Fruit fly (Drosophila melanogaster) whole organism, embryonic: ENCODE results near the gene RpS2.

ENCODE experiments used
- Bgb ChIP-seq: fragments of 200-800 bp; sonication (Bioruptor generic); IDR thresholded peaks from 2 replicates; pipeline ENCODE4 v1.3.6; 2022; ENCODE audit warnings: missing biosample characterization, missing genetic modification characterization; ENCODE audit not compliant: partially characterized antibody
- CG10147 ChIP-seq: fragments of 200-800 bp; sonication (Bioruptor generic); optimal IDR thresholded peaks from 2 replicates; lab custom pipeline; 2019; ENCODE audit warnings: missing biosample characterization, mild to moderate bottlenecking, missing genetic modification characterization, moderate library complexity
- CG10431 ChIP-seq: fragments of 200-800 bp; sonication (Bioruptor generic); optimal IDR thresholded peaks from 3 replicates; lab custom pipeline; 2018; ENCODE audit warnings: missing biosample characterization, mild to moderate bottlenecking, missing genetic modification characterization
- CG11093 ChIP-seq: fragments of 200-800 bp; sonication (Bioruptor generic); IDR thresholded peaks from 3 replicates; pipeline ENCODE4 v1.3.6; 2022; ENCODE audit warnings: missing biosample characterization, missing genetic modification characterization
- CG13123 ChIP-seq: fragments of 200-800 bp; sonication (Bioruptor generic); optimal IDR thresholded peaks from 2 replicates; lab custom pipeline; 2016; ENCODE audit warnings: missing biosample characterization, missing genetic modification characterization
- CG13296 ChIP-seq: fragments of 200-800 bp; sonication (Bioruptor generic); optimal IDR thresholded peaks from 3 replicates; lab custom pipeline; 2018; ENCODE audit warnings: missing biosample characterization, mild to moderate bottlenecking, missing genetic modification characterization
- CG13624 ChIP-seq: fragments of 200-800 bp; sonication (Bioruptor generic); optimal IDR thresholded peaks from 2 replicates; lab custom pipeline; 2016; ENCODE audit warnings: missing biosample characterization, missing genetic modification characterization
- CG14965 ChIP-seq: fragments of 200-800 bp; sonication (Bioruptor generic); optimal IDR thresholded peaks from 2 replicates; lab custom pipeline; 2016; ENCODE audit warnings: missing biosample characterization, missing genetic modification characterization, borderline replicate concordance
- CG15073 ChIP-seq: fragments of 200-800 bp; sonication (Bioruptor generic); optimal IDR thresholded peaks from 2 replicates; lab custom pipeline; 2016; ENCODE audit warnings: missing biosample characterization, missing genetic modification characterization
- CG16815 ChIP-seq: fragments of 200-800 bp; sonication (Bioruptor generic); optimal IDR thresholded peaks from 3 replicates; lab custom pipeline; 2017; ENCODE audit warnings: missing biosample characterization, mild to moderate bottlenecking, missing genetic modification characterization
- CG17328 ChIP-seq: fragments of 200-800 bp; sonication (Bioruptor generic); IDR thresholded peaks from 2 replicates; pipeline ENCODE4 v1.3.6; 2022; ENCODE audit warnings: missing biosample characterization, missing genetic modification characterization
- CG17385 ChIP-seq: fragments of 200-800 bp; sonication (Bioruptor generic); optimal IDR thresholded peaks from 3 replicates; lab custom pipeline; 2018; ENCODE audit warnings: missing biosample characterization, mild to moderate bottlenecking, missing genetic modification characterization
- CG17568 ChIP-seq: fragments of 200-800 bp; sonication (Bioruptor generic); optimal IDR thresholded peaks from 2 replicates; lab custom pipeline; 2018; ENCODE audit warnings: missing biosample characterization, mild to moderate bottlenecking, missing genetic modification characterization, moderate library complexity
- CG30403 ChIP-seq: fragments of 200-800 bp; sonication (Bioruptor generic); optimal IDR thresholded peaks from 3 replicates; lab custom pipeline; 2016; ENCODE audit warnings: missing biosample characterization, missing genetic modification characterization
- CG30431 ChIP-seq: fragments of 200-800 bp; sonication (Bioruptor generic); optimal IDR thresholded peaks from 2 replicates; lab custom pipeline; 2017; ENCODE audit warnings: missing biosample characterization, missing genetic modification characterization
- CG4617 ChIP-seq: fragments of 200-800 bp; sonication (Bioruptor generic); optimal IDR thresholded peaks from 3 replicates; lab custom pipeline; 2016; ENCODE audit warnings: missing biosample characterization, missing genetic modification characterization, borderline replicate concordance
- CG6654 ChIP-seq: fragments of 200-800 bp; sonication (Bioruptor generic); optimal IDR thresholded peaks from 2 replicates; lab custom pipeline; 2017; ENCODE audit warnings: missing biosample characterization, mild to moderate bottlenecking, missing genetic modification characterization
- CG6854 ChIP-seq: fragments of 200-800 bp; sonication (Bioruptor generic); optimal IDR thresholded peaks from 3 replicates; lab custom pipeline; 2017; ENCODE audit warnings: missing biosample characterization, mild to moderate bottlenecking, missing genetic modification characterization
- CG9727 ChIP-seq: fragments of 200-800 bp; sonication (Bioruptor generic); optimal IDR thresholded peaks from 3 replicates; lab custom pipeline; 2017; ENCODE audit warnings: missing biosample characterization, mild to moderate bottlenecking, missing genetic modification characterization
- D19A ChIP-seq: fragments of 200-800 bp; optimal IDR thresholded peaks from 3 replicates; lab custom pipeline; 2019; ENCODE audit warnings: missing biosample characterization, mild to moderate bottlenecking, missing genetic modification characterization, moderate library complexity
- Ets97D ChIP-seq: fragments of 200-800 bp; sonication (Bioruptor generic); optimal IDR thresholded peaks from 3 replicates; lab custom pipeline; 2016; ENCODE audit warnings: missing biosample characterization, missing genetic modification characterization
- H15 ChIP-seq: fragments of 200-800 bp; sonication (Bioruptor generic); IDR thresholded peaks from 3 replicates; pipeline ENCODE4 v1.3.6; 2022; ENCODE audit warnings: missing biosample characterization, missing genetic modification characterization
- HmgZ ChIP-seq: fragments of 200-800 bp; sonication (Bioruptor generic); optimal IDR thresholded peaks from 2 replicates; lab custom pipeline; 2018; ENCODE audit warnings: missing biosample characterization, mild to moderate bottlenecking, missing genetic modification characterization
- Jarid2 ChIP-seq: fragments of 200-800 bp; sonication (Bioruptor generic); optimal IDR thresholded peaks from 3 replicates; lab custom pipeline; 2017; ENCODE audit warnings: mild to moderate bottlenecking, missing biosample characterization, missing genetic modification reagents, missing genetic modification characterization
- Lim3 ChIP-seq: fragments of 200-800 bp; sonication (Bioruptor generic); IDR thresholded peaks from 2 replicates; pipeline ENCODE4 v1.3.6; 2022; ENCODE audit warnings: missing biosample characterization, missing genetic modification characterization
- MESR4 ChIP-seq: fragments of 200-800 bp; sonication (Bioruptor generic); optimal IDR thresholded peaks from 2 replicates; lab custom pipeline; 2018; ENCODE audit warnings: missing biosample characterization, mild to moderate bottlenecking, missing genetic modification characterization, moderate library complexity
- Myb ChIP-seq: fragments of 200-800 bp; sonication (Bioruptor generic); optimal IDR thresholded peaks from 2 replicates; lab custom pipeline; 2016; ENCODE audit warnings: missing biosample characterization, missing genetic modification characterization
- Poxn ChIP-seq: fragments of 200-800 bp; sonication (Bioruptor generic); IDR thresholded peaks from 2 replicates; pipeline ENCODE4 v1.3.6; 2022; ENCODE audit warnings: missing biosample characterization, missing genetic modification characterization
- Spps ChIP-seq: fragments of 200-800 bp; sonication (Bioruptor generic); optimal IDR thresholded peaks from 2 replicates; lab custom pipeline; 2018; ENCODE audit warnings: missing biosample characterization, mild to moderate bottlenecking, missing genetic modification characterization
- Vsx1 ChIP-seq: fragments of 200-800 bp; sonication (Bioruptor generic); optimal IDR thresholded peaks from 2 replicates; lab custom pipeline; 2017; ENCODE audit warnings: missing biosample characterization, mild to moderate bottlenecking, missing genetic modification characterization, missing genetic modification reagents
- az2 ChIP-seq: fragments of 200-800 bp; sonication (Bioruptor generic); optimal IDR thresholded peaks from 3 replicates; lab custom pipeline; 2016; ENCODE audit warnings: missing biosample characterization, missing genetic modification characterization
- chm ChIP-seq: fragments of 200-800 bp; sonication (Bioruptor generic); IDR thresholded peaks from 2 replicates; pipeline ENCODE4 v1.3.6; 2022; ENCODE audit warnings: missing biosample characterization, missing genetic modification characterization
- crc ChIP-seq: fragments of 200-800 bp; sonication (Bioruptor generic); optimal IDR thresholded peaks from 2 replicates; lab custom pipeline; 2016; ENCODE audit warnings: missing biosample characterization, missing genetic modification characterization
- da ChIP-seq: fragments of 200-800 bp; sonication (Bioruptor generic); optimal IDR thresholded peaks from 2 replicates; lab custom pipeline; 2016; ENCODE audit warnings: missing biosample characterization, missing genetic modification characterization
- dmrt99B ChIP-seq: fragments of 200-800 bp; sonication (Bioruptor generic); optimal IDR thresholded peaks from 2 replicates; lab custom pipeline; 2018; ENCODE audit warnings: missing biosample characterization, mild to moderate bottlenecking, missing genetic modification characterization, moderate library complexity
- dpn ChIP-seq, 2 experiments: fragments of 200-800 bp; sonication (Bioruptor generic); optimal IDR thresholded peaks; 3 replicates each; lab custom pipeline; 2016; ENCODE audit warnings: missing biosample characterization in 2 of 2, missing genetic modification characterization in 2 of 2
- ewg ChIP-seq: fragments of 200-800 bp; sonication (Bioruptor generic); optimal IDR thresholded peaks from 3 replicates; lab custom pipeline; 2017; ENCODE audit warnings: mild to moderate bottlenecking, missing biosample characterization, missing genetic modification reagents, missing genetic modification characterization
- gcm2 ChIP-seq: fragments of 200-800 bp; sonication (Bioruptor generic); optimal IDR thresholded peaks from 2 replicates; lab custom pipeline; 2016; ENCODE audit warnings: missing biosample characterization, missing genetic modification characterization
- hb ChIP-seq: fragments of 200-800 bp; sonication (Bioruptor generic); IDR thresholded peaks from 3 replicates; pipeline ENCODE4 v1.3.6; 2022; ENCODE audit warnings: missing biosample characterization, missing genetic modification characterization; ENCODE audit not compliant: partially characterized antibody
- insv ChIP-seq, 2 experiments: fragments of 200-800 bp; sonication (Bioruptor generic); optimal IDR thresholded peaks; 3 replicates each; lab custom pipeline; 2016 to 2018; ENCODE audit warnings: missing biosample characterization in 2 of 2, missing genetic modification characterization in 2 of 2
- jing ChIP-seq: fragments of 200-800 bp; sonication (Bioruptor generic); optimal IDR thresholded peaks from 2 replicates; lab custom pipeline; 2018; ENCODE audit warnings: missing biosample characterization, mild to moderate bottlenecking, missing genetic modification characterization
- lola ChIP-seq, 3 experiments: fragments of >200 bp in 2 of 3; fragments of 200-800 bp in 1 of 3; sonication (Bioruptor generic) in 1 of 3; optimal IDR thresholded peaks; 2 replicates each; lab custom pipeline; 2017 to 2019; ENCODE audit warnings: missing biosample characterization in 3 of 3, missing genetic modification characterization in 3 of 3, mild to moderate bottlenecking in 1 of 3, moderate library complexity in 1 of 3
- rib ChIP-seq: fragments of 200-800 bp; sonication (Bioruptor generic); IDR thresholded peaks from 2 replicates; pipeline ENCODE4 v1.3.6; 2022; ENCODE audit warnings: missing biosample characterization, missing genetic modification characterization
- sob ChIP-seq: fragments of 200-800 bp; sonication (Bioruptor generic); IDR thresholded peaks from 2 replicates; pipeline ENCODE4 v1.3.6; 2022; ENCODE audit warnings: missing biosample characterization, missing genetic modification characterization
- sqz ChIP-seq: fragments of 200-800 bp; sonication (Bioruptor generic); optimal IDR thresholded peaks from 3 replicates; lab custom pipeline; 2018; ENCODE audit warnings: missing biosample characterization, mild to moderate bottlenecking, missing genetic modification characterization
- tio ChIP-seq: fragments of 200-800 bp; sonication (Bioruptor generic); optimal IDR thresholded peaks from 2 replicates; lab custom pipeline; 2017; ENCODE audit warnings: missing biosample characterization, missing genetic modification characterization, inconsistent platforms
- toy ChIP-seq: fragments of 200-800 bp; sonication (Bioruptor generic); IDR thresholded peaks from 2 replicates; pipeline ENCODE4 v1.3.6; 2022; ENCODE audit warnings: missing biosample characterization, missing genetic modification characterization
- wek ChIP-seq: fragments of 200-800 bp; sonication (Bioruptor generic); optimal IDR thresholded peaks from 3 replicates; lab custom pipeline; 2018; ENCODE audit warnings: missing biosample characterization, mild to moderate bottlenecking, missing genetic modification characterization, moderate library complexity

RpS2 gene

DNA sequence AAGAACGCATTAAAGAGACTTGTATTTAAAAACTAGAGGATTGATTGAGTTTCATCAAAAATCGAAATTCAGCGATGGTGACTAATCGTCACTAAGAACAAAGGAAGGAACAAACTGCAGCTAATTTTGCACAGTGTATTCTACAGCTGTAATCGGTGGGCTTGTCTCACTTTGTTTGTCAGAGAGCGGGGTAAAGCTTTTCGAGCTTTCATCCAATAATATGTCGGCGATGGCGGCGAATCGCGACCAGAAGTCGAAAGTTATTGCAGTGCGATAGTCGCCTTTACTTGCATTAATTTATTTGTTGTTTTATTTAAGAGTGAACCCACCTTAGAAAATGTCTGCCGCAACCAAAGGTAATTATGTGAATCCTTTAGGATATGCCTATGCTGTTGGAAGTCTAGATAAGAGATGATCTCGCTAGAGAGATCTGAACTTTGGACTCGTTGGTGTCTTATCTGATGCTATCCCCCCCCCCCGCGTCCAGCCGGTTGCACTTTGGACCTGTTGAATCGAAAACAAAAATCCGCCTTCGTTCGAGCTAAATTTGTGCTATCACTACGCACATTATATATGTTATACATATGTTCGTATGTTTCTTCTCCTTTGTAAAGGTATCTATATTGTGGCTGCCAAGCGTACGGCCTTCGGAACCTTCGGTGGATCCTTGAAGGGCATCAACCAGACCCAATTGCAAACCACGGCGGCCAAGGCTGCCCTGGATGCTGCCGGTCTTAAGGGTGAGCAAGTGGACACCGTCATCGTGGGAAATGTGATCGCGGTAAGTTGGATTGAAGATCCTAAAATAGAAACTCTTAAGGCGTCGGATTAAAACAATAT lies 17.9 kb upstream of the RpS2 start, which contains the start of gene yip2 (continued):
- TF ChIP-seq MESR4, result peak; percentile 27
- no peak for TF ChIP-seq CG4617 (GFP tag; lab: Kevin White, UChicago)
- peak; percentile 37 for TF ChIP-seq CG13624 (GFP tag; lab: Kevin White, UChicago)
- peak; percentile 32 for TF ChIP-seq Myb (GFP tag; lab: Kevin White, UChicago)
- no peak for TF ChIP-seq CG14965 (GFP tag; lab: Kevin White, UChicago)
- no peak for TF ChIP-seq Spps (tag; lab: Kevin White, UChicago)
- TF ChIP-seq gcm2 (GFP tag; lab: Kevin White, UChicago), result no peak
- TF ChIP-seq chm (GFP tag; lab: Robert Waterston, UW), result peak; percentile 64; the same call in 1 of the 2 replicates
- no peak for TF ChIP-seq Lim3 (GFP tag; lab: Robert Waterston, UW)
- TF ChIP-seq H15 (GFP tag; lab: Robert Waterston, UW), result peak; percentile 31; the same call in 1 of the 3 replicates
- TF ChIP-seq CG11093 (GFP tag; lab: Robert Waterston, UW), result no peak
- peak; percentile 57 for TF ChIP-seq CG6854 (GFP tag; lab: Kevin White, UChicago)
- TF ChIP-seq D19A (tag; lab: Kevin White, UChicago), result peak; percentile 40
- TF ChIP-seq CG13296, result peak; percentile 89
- no peak for TF ChIP-seq CG15073 (GFP tag; lab: Kevin White, UChicago)
- TF ChIP-seq CG17385 (GFP tag; lab: Kevin White, UChicago), result peak; percentile 69
- no peak for TF ChIP-seq hb (GFP tag; lab: Robert Waterston, UW)
- no peak for TF ChIP-seq toy (GFP tag; lab: Robert Waterston, UW)
- peak; percentile 69 for TF ChIP-seq CG17328 (GFP tag; lab: Robert Waterston, UW)
- peak; percentile 48 for TF ChIP-seq Jarid2 (GFP tag; lab: Kevin White, UChicago)
- TF ChIP-seq CG17568 (GFP tag; lab: Kevin White, UChicago), result peak; percentile 55
- no peak for TF ChIP-seq CG16815 (GFP tag; lab: Kevin White, UChicago)
- no peak for TF ChIP-seq crc (GFP tag; lab: Kevin White, UChicago)
- TF ChIP-seq dpn (GFP tag; optimal IDR thresholded peaks at IDR 0.05; lab: Kevin White, UChicago), result peak; percentile 38 to 68
- TF ChIP-seq Vsx1 (GFP tag; lab: Kevin White, UChicago), result no peak
- TF ChIP-seq lola (GFP tag; optimal IDR thresholded peaks at IDR 0.05; lab: Kevin White, UChicago), result no peak
- 0 out of 2 replicates have a peak, but pooled peaks have one; percentile 11 for TF ChIP-seq Bgb (GFP tag; lab: Robert Waterston, UW)
- peak; percentile 72; the same call in 1 of the 2 replicates for TF ChIP-seq sob (GFP tag; lab: Robert Waterston, UW)
- no peak for TF ChIP-seq Poxn (GFP tag; lab: Robert Waterston, UW)
- TF ChIP-seq CG10431 (GFP tag; lab: Kevin White, UChicago), result no peak
- TF ChIP-seq tio (GFP tag; lab: Kevin White, UChicago), result no peak
- TF ChIP-seq CG30403 (GFP tag; lab: Kevin White, UChicago), result peak; percentile 49
- TF ChIP-seq ewg (GFP tag; lab: Kevin White, UChicago), result no peak
- TF ChIP-seq jing, result no peak
- no peak for TF ChIP-seq CG13123 (GFP tag; lab: Kevin White, UChicago)
- no peak for TF ChIP-seq insv (GFP tag; optimal IDR thresholded peaks at IDR 0.05; lab: Kevin White, UChicago)
- peak; percentile 15 for TF ChIP-seq Ets97D (GFP tag; lab: Kevin White, UChicago)
- peak; percentile 53 for TF ChIP-seq az2
- no peak for TF ChIP-seq CG6654 (GFP tag; lab: Kevin White, UChicago)
- TF ChIP-seq da, result no peak
- TF ChIP-seq HmgZ, result peak; percentile 79
- peak; percentile 54 for TF ChIP-seq wek (GFP tag; lab: Kevin White, UChicago)
- no peak for TF ChIP-seq CG30431
- peak; percentile 60 for TF ChIP-seq dmrt99B
- TF ChIP-seq rib (GFP tag; lab: Robert Waterston, UW), result peak; percentile 68; the same call in 1 of the 2 replicates
- no peak for TF ChIP-seq sqz
- TF ChIP-seq CG10147 (GFP tag; lab: Kevin White, UChicago), result peak; percentile 19
- TF ChIP-seq CG9727 (GFP tag; lab: Kevin White, UChicago), result peak; percentile 39
